Worm (Caenorhabditis elegans) whole organism, L2 larva: Measurements from ENCODE around the gene F15D4.5.

ENCODE experiments used
- F13H6.1 ChIP-seq: sonication (generic microtip); optimal IDR thresholded peaks from 2 replicates; lab custom pipeline; 2016; ENCODE audit warnings: missing genetic modification characterization, missing compliant biosample characterization
- R02D3.7 ChIP-seq: fragments of 150-350 bp; optimal IDR thresholded peaks from 2 replicates; lab custom pipeline; 2014; ENCODE audit warnings: missing biosample characterization, missing genetic modification characterization
- Y55F3AM.14 ChIP-seq: fragments of 200-800 bp; sonication (Bioruptor generic); optimal IDR thresholded peaks from 2 replicates; lab custom pipeline; 2018; ENCODE audit warnings: mild to moderate bottlenecking, missing genetic modification characterization, missing compliant biosample characterization
- ZK546.5 ChIP-seq: sonication (generic microtip); optimal IDR thresholded peaks from 2 replicates; lab custom pipeline; 2017; ENCODE audit warnings: missing biosample characterization, missing genetic modification characterization
- alr-1 ChIP-seq: fragments of 150-350 bp; optimal IDR thresholded peaks from 2 replicates; lab custom pipeline; 2014; ENCODE audit warnings: missing biosample characterization, missing genetic modification characterization
- ama-1 ChIP-seq: fragments of 150-350 bp; optimal IDR thresholded peaks from 2 replicates; lab custom pipeline; 2018; ENCODE audit warnings: inconsistent platforms
- blmp-1 ChIP-seq: sonication (generic microtip); optimal IDR thresholded peaks from 2 replicates; lab custom pipeline; 2017; ENCODE audit warnings: missing genetic modification characterization, mild to moderate bottlenecking, missing compliant biosample characterization, antibody characterized with exemption, moderate library complexity; ENCODE audit not compliant: insufficient read depth
- ceh-16 ChIP-seq: fragments of 150-350 bp; optimal IDR thresholded peaks from 2 replicates; lab custom pipeline; 2014; ENCODE audit warnings: missing biosample characterization, missing genetic modification characterization
- ceh-82 ChIP-seq: fragments of 150-350 bp; optimal IDR thresholded peaks from 2 replicates; lab custom pipeline; 2014; ENCODE audit warnings: missing biosample characterization, missing genetic modification characterization
- dmd-4 ChIP-seq: sonication (generic microtip); optimal IDR thresholded peaks from 2 replicates; lab custom pipeline; 2017; ENCODE audit warnings: missing biosample characterization, missing genetic modification characterization
- egl-27 ChIP-seq: sonication (generic microtip); optimal IDR thresholded peaks from 3 replicates; lab custom pipeline; 2017; ENCODE audit warnings: missing biosample characterization, missing genetic modification reagents, missing genetic modification characterization
- elt-1 ChIP-seq: fragments of 150-350 bp; optimal IDR thresholded peaks from 2 replicates; lab custom pipeline; 2014; ENCODE audit warnings: missing biosample characterization, missing genetic modification characterization
- elt-3 ChIP-seq: sonication (generic microtip); optimal IDR thresholded peaks from 2 replicates; lab custom pipeline; 2017; ENCODE audit warnings: missing biosample characterization, missing genetic modification characterization
- fos-1 ChIP-seq: fragments of 150-350 bp; optimal IDR thresholded peaks from 2 replicates; lab custom pipeline; 2014; ENCODE audit warnings: missing biosample characterization, missing genetic modification characterization
- gmeb-1 ChIP-seq: fragments of 150-350 bp; optimal IDR thresholded peaks from 2 replicates; lab custom pipeline; 2014; ENCODE audit warnings: missing biosample characterization, missing genetic modification characterization
- lin-13 ChIP-seq: fragments of 150-350 bp; optimal IDR thresholded peaks from 2 replicates; lab custom pipeline; 2014; ENCODE audit warnings: missing biosample characterization, missing genetic modification reagents, missing genetic modification characterization
- lin-39 ChIP-seq: fragments of 150-350 bp; optimal IDR thresholded peaks from 2 replicates; lab custom pipeline; 2014; ENCODE audit warnings: missing biosample characterization, missing genetic modification reagents, missing genetic modification characterization
- mab-5 ChIP-seq: fragments of 150-350 bp; optimal IDR thresholded peaks from 2 replicates; lab custom pipeline; 2014; ENCODE audit warnings: missing biosample characterization, missing genetic modification characterization
- mdl-1 ChIP-seq, 2 experiments: fragments of 150-350 bp in 1 of 2; sonication (generic microtip) in 1 of 2; optimal IDR thresholded peaks; 2 replicates each; lab custom pipeline; 2017; ENCODE audit warnings: missing biosample characterization in 2 of 2, missing genetic modification characterization in 2 of 2
- nhr-10 ChIP-seq: sonication (generic microtip); optimal IDR thresholded peaks from 2 replicates; lab custom pipeline; 2017; ENCODE audit warnings: missing biosample characterization, missing genetic modification characterization
- nhr-11 ChIP-seq: fragments of 150-350 bp; optimal IDR thresholded peaks from 2 replicates; lab custom pipeline; 2014; ENCODE audit warnings: missing biosample characterization, missing genetic modification characterization
- nhr-12 ChIP-seq: fragments of 150-350 bp; optimal IDR thresholded peaks from 2 replicates; lab custom pipeline; 2014; ENCODE audit warnings: missing biosample characterization, missing genetic modification characterization
- nhr-129 ChIP-seq: fragments of 150-350 bp; optimal IDR thresholded peaks from 2 replicates; lab custom pipeline; 2014; ENCODE audit warnings: missing biosample characterization, missing genetic modification characterization
- nhr-21 ChIP-seq: fragments of 150-350 bp; optimal IDR thresholded peaks from 2 replicates; lab custom pipeline; 2014; ENCODE audit warnings: missing biosample characterization, missing genetic modification characterization
- nhr-23 ChIP-seq: fragments of 150-350 bp; optimal IDR thresholded peaks from 2 replicates; lab custom pipeline; 2014; ENCODE audit warnings: missing biosample characterization, missing genetic modification reagents, missing genetic modification characterization
- nhr-237 ChIP-seq: fragments of 150-350 bp; optimal IDR thresholded peaks from 2 replicates; lab custom pipeline; 2014; ENCODE audit warnings: missing biosample characterization, missing genetic modification characterization
- nhr-25 ChIP-seq: fragments of 150-350 bp; sonication (generic microtip); optimal IDR thresholded peaks from 3 replicates; lab custom pipeline; 2014; ENCODE audit warnings: missing biosample characterization, missing genetic modification characterization
- nhr-6 ChIP-seq: fragments of 150-350 bp; optimal IDR thresholded peaks from 2 replicates; lab custom pipeline; 2014; ENCODE audit warnings: missing biosample characterization, missing genetic modification characterization
- peb-1 ChIP-seq: fragments of 150-350 bp; optimal IDR thresholded peaks from 2 replicates; lab custom pipeline; 2014; ENCODE audit warnings: missing biosample characterization, missing genetic modification characterization
- sem-4 ChIP-seq: fragments of 150-350 bp; optimal IDR thresholded peaks from 2 replicates; lab custom pipeline; 2014; ENCODE audit warnings: missing biosample characterization, missing genetic modification reagents, missing genetic modification characterization
- sma-3 ChIP-seq: sonication (generic microtip); optimal IDR thresholded peaks from 2 replicates; lab custom pipeline; 2016; ENCODE audit warnings: missing genetic modification reagents, missing genetic modification characterization, missing compliant biosample characterization
- snpc-4 ChIP-seq: fragments of 150-350 bp; optimal IDR thresholded peaks from 2 replicates; lab custom pipeline; 2014; ENCODE audit warnings: missing biosample characterization, missing genetic modification characterization
- unc-39 ChIP-seq: fragments of 150-350 bp; optimal IDR thresholded peaks from 2 replicates; lab custom pipeline; 2014; ENCODE audit warnings: missing biosample characterization, missing genetic modification characterization
- unc-55 ChIP-seq: fragments of 150-350 bp; sonication (generic microtip); optimal IDR thresholded peaks from 3 replicates; lab custom pipeline; 2014; ENCODE audit warnings: missing biosample characterization, missing genetic modification reagents, missing genetic modification characterization
- unc-62 ChIP-seq: fragments of 150-350 bp; optimal IDR thresholded peaks from 2 replicates; lab custom pipeline; 2014; ENCODE audit warnings: missing biosample characterization, missing genetic modification reagents, missing genetic modification characterization
- zag-1 ChIP-seq: fragments of 150-350 bp; optimal IDR thresholded peaks from 2 replicates; lab custom pipeline; 2014; ENCODE audit warnings: missing biosample characterization, missing genetic modification characterization
- ztf-1 ChIP-seq: fragments of 200-800 bp; sonication (Bioruptor generic); conservative IDR thresholded peaks from 2 replicates; pipeline ENCODE4 v1.3.6; 2022; ENCODE audit warnings: missing genetic modification characterization, missing compliant biosample characterization
- ztf-11 ChIP-seq: sonication (generic microtip); optimal IDR thresholded peaks from 2 replicates; lab custom pipeline; 2017; ENCODE audit warnings: missing biosample characterization, missing genetic modification characterization

F15D4.5 gene

DNA sequence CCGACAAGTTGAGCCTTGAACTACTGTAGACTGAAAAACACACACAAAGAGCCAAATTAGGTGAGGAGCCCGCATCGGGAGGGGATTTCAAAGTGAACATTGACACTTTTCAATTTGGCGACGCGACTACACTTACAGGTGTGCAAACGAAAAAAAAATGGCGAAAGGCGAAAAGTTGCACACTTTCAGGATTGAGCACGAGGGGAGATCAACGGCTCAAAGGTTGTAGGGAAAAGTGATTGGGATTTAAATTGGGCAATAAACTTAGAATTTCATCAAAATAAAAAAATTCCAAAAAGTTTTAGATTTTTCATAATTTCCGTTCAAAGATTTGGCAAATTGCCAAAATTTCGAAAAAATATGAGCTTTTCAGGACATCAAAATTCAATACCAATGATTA, 2.2 kb upstream of the F15D4.5 start, which contains the start of gene F15D4.4:
Gene F15D4.4, minus strand, starts transcription at position 101 of the 400 bp plus-strand sequence.
- TF ChIP-seq nhr-237: no peak
- no peak for TF ChIP-seq peb-1 (tag; lab: Kevin White, UChicago)
- no peak for TF ChIP-seq ZK546.5 (tag; lab: Kevin White, UChicago)
- no peak for TF ChIP-seq lin-13 (GFP tag; lab: Kevin White, UChicago)
- no peak for TF ChIP-seq unc-39
- TF ChIP-seq ztf-1: no peak
- no peak for TF ChIP-seq unc-62
- TF ChIP-seq, all 48 proteins: peak for 0

DNA sequence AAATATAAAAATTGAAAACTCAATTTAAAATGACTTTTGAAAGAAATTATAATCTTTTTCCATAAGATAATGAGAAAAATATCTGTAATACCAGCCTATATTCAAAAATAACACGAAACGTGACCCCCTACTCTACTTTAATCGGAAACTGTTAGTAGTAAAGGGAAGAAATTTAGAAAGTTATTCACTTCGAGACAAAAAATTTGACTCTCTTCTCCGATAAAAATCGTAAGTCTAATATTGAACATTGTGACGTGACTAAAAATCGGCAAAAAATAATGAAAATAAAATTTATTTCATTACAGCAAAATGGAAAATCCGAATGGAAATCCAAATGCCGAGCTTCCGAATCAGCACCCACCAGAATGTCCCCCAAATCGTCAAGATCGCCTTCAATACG, 3.7 kb downstream of the F15D4.5 start, which contains the start of gene F15D4.6:
Gene F15D4.6, plus strand, starts transcription at position 301 of the 400 bp plus-strand sequence.
- no peak for TF ChIP-seq ceh-16 (tag; lab: Kevin White, UChicago)

DNA sequence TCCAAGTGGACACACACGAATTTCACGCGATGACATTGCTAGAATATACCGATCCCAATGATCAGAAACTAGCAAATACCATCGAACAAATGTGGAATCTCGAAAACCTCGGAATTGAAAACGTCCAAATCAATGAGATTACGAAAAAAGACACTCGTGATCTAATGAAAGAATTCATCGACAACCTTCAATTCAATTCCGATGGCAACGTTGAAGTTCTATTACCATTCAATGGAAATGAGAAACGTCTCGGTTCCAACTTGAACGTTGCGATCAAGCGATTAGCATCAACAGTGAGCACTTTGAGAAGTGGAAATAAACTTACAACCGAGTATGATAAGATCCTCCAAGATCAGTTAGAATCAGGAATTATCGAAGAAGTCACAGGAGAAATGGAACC, 10.1 kb downstream of the F15D4.5 start:
- TF ChIP-seq nhr-23: no peak
- TF ChIP-seq nhr-237: no peak
- no peak for TF ChIP-seq sma-3 (GFP tag; lab: Kevin White, UChicago)
- no peak for TF ChIP-seq ama-1
- no peak for TF ChIP-seq nhr-21 (tag; lab: Kevin White, UChicago)
- TF ChIP-seq R02D3.7: no peak
- TF ChIP-seq nhr-11: no peak
- no peak for TF ChIP-seq ztf-1
- no peak for TF ChIP-seq ZK546.5 (tag; lab: Kevin White, UChicago)
- TF ChIP-seq unc-39: no peak
- TF ChIP-seq ceh-16 (tag; lab: Kevin White, UChicago): no peak
- TF ChIP-seq Y55F3AM.14 (GFP tag; lab: Kevin White, UChicago): no peak
- no peak for TF ChIP-seq elt-3 (tag; lab: Kevin White, UChicago)
- no peak for TF ChIP-seq ceh-82 (tag; lab: Kevin White, UChicago)
- no peak for TF ChIP-seq unc-55 (GFP tag; lab: Kevin White, UChicago)
- TF ChIP-seq snpc-4 (tag; lab: Kevin White, UChicago): no peak
- no peak for TF ChIP-seq F13H6.1 (tag; lab: Kevin White, UChicago)
- no peak for TF ChIP-seq fos-1 (tag; lab: Kevin White, UChicago)
- TF ChIP-seq blmp-1 (tag; lab: Kevin White, UChicago): no peak
- TF ChIP-seq nhr-12: no peak

DNA sequence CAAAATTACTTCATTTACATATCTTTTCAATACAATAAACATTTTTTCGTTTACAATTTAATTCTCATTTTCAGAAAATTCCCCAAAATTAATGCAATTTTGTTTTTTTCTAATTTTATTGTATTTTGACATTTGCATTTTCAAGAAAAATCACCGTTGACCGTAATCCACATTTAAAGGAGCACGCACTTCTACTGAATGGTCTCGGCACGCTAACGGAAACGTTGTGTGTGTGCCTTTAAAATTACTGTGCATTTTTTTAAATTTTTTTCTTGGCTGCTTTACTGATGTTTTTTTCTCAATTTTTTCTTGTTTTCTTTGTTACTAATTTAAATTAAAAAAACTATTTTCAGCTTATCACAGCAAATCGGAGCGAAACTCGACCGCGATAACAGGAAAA, 15.4 kb downstream of the F15D4.5 start:
- TF ChIP-seq mdl-1 (tag; optimal IDR thresholded peaks at IDR 0.05; lab: Kevin White, UChicago) (no peak), lin-13 (GFP tag; lab: Kevin White, UChicago) (no peak), nhr-6 (no peak), nhr-10 (no peak), unc-39 (no peak)

DNA sequence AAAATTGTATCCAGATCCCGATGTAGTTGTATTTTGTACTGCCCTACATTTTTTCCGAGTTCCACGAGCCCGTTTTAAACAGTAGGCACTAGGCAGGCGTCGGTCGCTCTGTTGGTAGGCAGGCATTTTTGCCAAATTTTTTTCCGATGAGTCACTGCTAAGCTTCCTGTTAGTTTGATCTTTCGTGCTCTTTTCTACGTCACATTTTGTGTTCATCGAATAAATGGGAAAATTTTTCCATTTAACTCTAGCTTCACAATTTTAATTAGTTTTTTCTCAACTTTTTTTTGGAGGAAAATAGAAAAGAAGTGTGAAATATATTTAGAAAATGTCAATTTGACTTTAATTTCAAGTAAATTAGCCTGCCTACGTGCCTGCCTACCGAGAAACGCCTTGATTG, 22.1 kb downstream of the F15D4.5 start:
- TF ChIP-seq fos-1 (tag; lab: Kevin White, UChicago) (no peak), R02D3.7 (no peak), snpc-4 (tag; lab: Kevin White, UChicago) (no peak), sem-4 (tag; lab: Kevin White, UChicago) (no peak), mab-5 (tag; lab: Kevin White, UChicago) (no peak), nhr-129 (tag; lab: Kevin White, UChicago) (no peak), alr-1 (tag; lab: Kevin White, UChicago) (no peak), ztf-11 (tag; lab: Kevin White, UChicago) (no peak), lin-39 (tag; lab: Kevin White, UChicago) (no peak), elt-1 (no peak), blmp-1 (tag; lab: Kevin White, UChicago) (no peak), peb-1 (tag; lab: Kevin White, UChicago) (no peak), egl-27 (tag; lab: Kevin White, UChicago) (no peak), ztf-1 (no peak)

DNA sequence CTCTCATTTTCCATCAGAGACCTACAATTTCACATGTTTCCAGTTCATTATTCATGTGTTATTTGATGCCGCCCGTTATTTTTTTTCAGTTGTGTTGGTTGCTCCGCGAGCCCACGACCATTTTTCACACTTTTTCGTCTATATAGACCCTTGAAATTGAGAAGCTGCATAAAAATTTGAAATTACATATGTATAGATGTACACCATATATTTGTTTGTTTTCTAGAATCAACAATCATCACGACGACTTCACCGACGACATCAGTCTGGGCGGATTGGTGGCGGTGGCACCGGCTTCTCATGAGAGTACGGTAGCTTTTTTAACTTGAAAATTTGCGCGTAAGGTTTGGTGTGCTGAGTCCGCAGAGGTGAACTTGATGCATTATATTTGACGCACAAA, 25.6 kb downstream of the F15D4.5 start, which contains the start of gene Y48C3A.5:
Gene Y48C3A.5, plus strand, starts transcription at position 301 of the 400 bp plus-strand sequence.
- TF ChIP-seq elt-3 (tag; lab: Kevin White, UChicago): no peak
- no peak for TF ChIP-seq dmd-4 (tag; lab: Kevin White, UChicago)
- TF ChIP-seq ama-1: no peak
- TF ChIP-seq elt-1: no peak
- no peak for TF ChIP-seq egl-27 (tag; lab: Kevin White, UChicago)
- TF ChIP-seq F13H6.1 (tag; lab: Kevin White, UChicago): no peak
- TF ChIP-seq lin-39 (tag; lab: Kevin White, UChicago): no peak
- no peak for TF ChIP-seq sma-3 (GFP tag; lab: Kevin White, UChicago)
- no peak for TF ChIP-seq mab-5 (tag; lab: Kevin White, UChicago)
- TF ChIP-seq nhr-25 (tag; lab: Kevin White, UChicago): no peak
- TF ChIP-seq ceh-16 (tag; lab: Kevin White, UChicago): no peak
- TF ChIP-seq Y55F3AM.14 (GFP tag; lab: Kevin White, UChicago): no peak
- no peak for TF ChIP-seq ztf-1
- no peak for TF ChIP-seq gmeb-1 (tag; lab: Kevin White, UChicago)
- TF ChIP-seq zag-1 (tag; lab: Kevin White, UChicago): no peak
